Worm (Caenorhabditis elegans) whole organism, early embryonic: Measurements from ENCODE around the gene dpff-1.

Experiments used
- B0310.2 ChIP-seq: sonication (generic microtip); optimal IDR thresholded peaks from 2 replicates; lab custom pipeline; 2016; ENCODE audit warnings: mild to moderate bottlenecking, missing genetic modification characterization, missing compliant biosample characterization
- F13C5.2 ChIP-seq: sonication (generic microtip); optimal IDR thresholded peaks from 2 replicates; lab custom pipeline; 2017; ENCODE audit warnings: mild to moderate bottlenecking, missing genetic modification characterization, inconsistent platforms, missing compliant biosample characterization
- aly-1 ChIP-seq: sonication (generic microtip); optimal IDR thresholded peaks from 2 replicates; lab custom pipeline; 2016; ENCODE audit warnings: missing genetic modification characterization, missing compliant biosample characterization
- ama-1 ChIP-seq: fragments of 150-350 bp; optimal IDR thresholded peaks from 2 replicates; lab custom pipeline; 2014
- ceh-13 ChIP-seq: fragments of 200-800 bp; sonication (Bioruptor generic); optimal IDR thresholded peaks from 2 replicates; lab custom pipeline; 2018; ENCODE audit warnings: mild to moderate bottlenecking, missing genetic modification characterization, missing compliant biosample characterization
- ceh-36 ChIP-seq: sonication (generic microtip); optimal IDR thresholded peaks from 2 replicates; lab custom pipeline; 2016; ENCODE audit warnings: missing genetic modification characterization, inconsistent platforms, missing compliant biosample characterization
- ets-7 ChIP-seq: sonication (generic microtip); optimal IDR thresholded peaks from 2 replicates; lab custom pipeline; 2016; ENCODE audit warnings: missing genotype, missing genetic modification characterization, missing compliant biosample characterization
- flt-1 ChIP-seq: fragments of 200-800 bp; sonication (Bioruptor generic); IDR thresholded peaks from 2 replicates; pipeline ENCODE4 v1.3.6; 2022; ENCODE audit warnings: missing genetic modification characterization, missing compliant biosample characterization
- hmbx-1 ChIP-seq: sonication (generic microtip); optimal IDR thresholded peaks from 2 replicates; lab custom pipeline; 2016; ENCODE audit warnings: mild to moderate bottlenecking, missing genetic modification characterization, missing compliant biosample characterization
- hmg-4 ChIP-seq: fragments of 200-800 bp; sonication (Bioruptor generic); optimal IDR thresholded peaks from 2 replicates; lab custom pipeline; 2018; ENCODE audit warnings: mild to moderate bottlenecking, missing genetic modification characterization, missing compliant biosample characterization
- hnd-1 ChIP-seq: sonication (generic microtip); optimal IDR thresholded peaks from 2 replicates; lab custom pipeline; 2016; ENCODE audit warnings: missing genetic modification characterization, missing compliant biosample characterization
- pes-1 ChIP-seq: fragments of 200-800 bp; sonication (Bioruptor generic); IDR thresholded peaks from 2 replicates; pipeline ENCODE4 v1.3.6; 2022; ENCODE audit warnings: missing genetic modification reagents, missing genetic modification characterization, missing compliant biosample characterization
- scrt-1 ChIP-seq: fragments of 200-800 bp; sonication (Bioruptor generic); IDR thresholded peaks from 2 replicates; pipeline ENCODE4 v1.3.6; 2022; ENCODE audit warnings: missing genetic modification characterization, missing compliant biosample characterization
- sea-1 ChIP-seq: fragments of 200-800 bp; sonication (Bioruptor generic); conservative IDR thresholded peaks from 2 replicates; pipeline ENCODE4 v1.3.6; 2022; ENCODE audit warnings: missing genetic modification characterization, missing compliant biosample characterization
- tbx-11 ChIP-seq: fragments of 200-800 bp; sonication (Bioruptor generic); IDR thresholded peaks from 2 replicates; pipeline ENCODE4 v1.3.6; 2022; ENCODE audit warnings: missing genetic modification characterization, missing compliant biosample characterization
- tbx-37 ChIP-seq: fragments of 200-800 bp; sonication (Bioruptor generic); conservative IDR thresholded peaks from 2 replicates; pipeline ENCODE4 v1.3.6; 2022; ENCODE audit warnings: missing genetic modification reagents, missing genetic modification characterization, missing compliant biosample characterization
- tra-4 ChIP-seq: sonication (generic microtip); optimal IDR thresholded peaks from 2 replicates; lab custom pipeline; 2017; ENCODE audit warnings: missing genetic modification characterization, missing compliant biosample characterization

Gene dpff-1

ce11 chrIII:5884007-5884406 lies 22.1 kb downstream of the dpff-1 start, which contains the start of gene C28H8.5:
TSS of gene C28H8.5 (plus strand) at chrIII:5884307.
- TF ChIP-seq hnd-1 (tag; lab: Kevin White, UChicago) = no peak

ce11 chrIII:5883517-5883916 lies 22.6 kb downstream of the dpff-1 start:
- TF ChIP-seq tbx-37 (GFP tag; lab: Robert Waterston, UW) (no peak), ceh-36 (no peak), F13C5.2 (tag; lab: Kevin White, UChicago) (no peak), ama-1 (no peak)

DNA sequence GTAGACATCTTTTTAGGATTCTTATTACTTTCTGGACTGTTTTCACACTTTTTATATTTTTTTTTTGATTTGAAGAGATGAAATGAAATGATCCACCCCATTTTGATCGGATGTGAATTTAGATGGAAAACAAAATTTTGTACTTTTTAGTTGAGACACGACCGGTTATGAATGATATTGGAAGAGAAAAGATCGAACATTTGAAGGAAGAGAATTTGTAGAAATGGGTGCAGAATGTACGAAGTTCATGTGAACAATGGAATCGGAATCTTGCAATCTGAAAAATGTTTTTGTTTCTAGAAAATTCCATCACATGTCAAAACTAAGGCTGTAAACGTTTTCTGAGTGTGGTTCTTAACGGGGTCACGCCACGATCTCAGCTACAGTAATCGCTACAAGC lies 23.3 kb downstream of the dpff-1 start, which contains the start of gene F01F1.14:
Gene F01F1.14 (minus strand): TSS at position 101 of the 400 bp plus-strand sequence.
- TF ChIP-seq ceh-36 = no peak
- TF ChIP-seq scrt-1 (GFP tag; lab: Robert Waterston, UW) = no peak
- no peak for TF ChIP-seq flt-1 (GFP tag; lab: Robert Waterston, UW)
- TF ChIP-seq tbx-37 (GFP tag; lab: Robert Waterston, UW) = no peak
- no peak for TF ChIP-seq ceh-13 (GFP tag; lab: Kevin White, UChicago)
- TF ChIP-seq hnd-1 (tag; lab: Kevin White, UChicago) = no peak
- no peak for TF ChIP-seq ama-1
- TF ChIP-seq sea-1 (GFP tag; lab: Robert Waterston, UW) = no peak
- TF ChIP-seq tbx-11 (GFP tag; lab: Robert Waterston, UW) = no peak
- no peak for TF ChIP-seq hmbx-1 (tag; lab: Kevin White, UChicago)

DNA sequence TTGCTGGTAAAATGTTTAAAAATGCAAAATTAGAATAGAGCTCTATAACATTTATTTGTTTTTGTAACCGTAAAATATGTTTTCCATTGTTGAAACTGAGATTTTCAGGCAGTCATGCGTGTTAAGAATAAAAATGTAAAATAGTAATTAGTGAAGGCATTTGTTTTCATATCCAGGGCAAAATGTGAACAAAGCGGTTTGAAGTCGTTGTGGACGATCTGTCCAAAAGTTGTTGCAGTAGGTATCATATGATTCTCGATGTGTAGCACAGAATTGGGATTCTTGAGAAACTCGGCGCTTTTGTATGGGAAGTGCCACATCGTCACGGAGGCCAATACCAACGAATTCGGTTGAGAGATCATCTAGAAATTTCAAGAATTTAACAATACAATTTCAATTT lies 23.9 kb downstream of the dpff-1 start:
- TF ChIP-seq B0310.2 (no peak), ama-1 (peak; percentile 14)

- TF ChIP-seq sea-1 (GFP tag; lab: Robert Waterston, UW) = no peak
- TF ChIP-seq flt-1 (GFP tag; lab: Robert Waterston, UW) = no peak
- TF ChIP-seq hmg-4 = no peak
- no peak for TF ChIP-seq ets-7 (tag; lab: Kevin White, UChicago)
- TF ChIP-seq tbx-11 (GFP tag; lab: Robert Waterston, UW) = no peak
- TF ChIP-seq hnd-1 (tag; lab: Kevin White, UChicago) = no peak
- no peak for TF ChIP-seq tbx-37 (GFP tag; lab: Robert Waterston, UW)
- TF ChIP-seq aly-1 (tag; lab: Kevin White, UChicago) = no peak
- TF ChIP-seq ceh-36 = no peak
- no peak for TF ChIP-seq B0310.2
- TF ChIP-seq pes-1 = no peak
- TF ChIP-seq hmbx-1 (tag; lab: Kevin White, UChicago) = no peak
- no peak for TF ChIP-seq scrt-1 (GFP tag; lab: Robert Waterston, UW)
- TF ChIP-seq ama-1 = no peak
- TF ChIP-seq ceh-13 (GFP tag; lab: Kevin White, UChicago) = no peak
- no peak for TF ChIP-seq tra-4 (tag; lab: Kevin White, UChicago)
- no peak for TF ChIP-seq F13C5.2 (tag; lab: Kevin White, UChicago)
Measured at ce11 chrIII:5879291-5879968, 26.7 kb downstream of the dpff-1 start, which contains the start of gene hpo-10. TSS of gene hpo-10 (plus strand) at chrIII:5879489.

DNA sequence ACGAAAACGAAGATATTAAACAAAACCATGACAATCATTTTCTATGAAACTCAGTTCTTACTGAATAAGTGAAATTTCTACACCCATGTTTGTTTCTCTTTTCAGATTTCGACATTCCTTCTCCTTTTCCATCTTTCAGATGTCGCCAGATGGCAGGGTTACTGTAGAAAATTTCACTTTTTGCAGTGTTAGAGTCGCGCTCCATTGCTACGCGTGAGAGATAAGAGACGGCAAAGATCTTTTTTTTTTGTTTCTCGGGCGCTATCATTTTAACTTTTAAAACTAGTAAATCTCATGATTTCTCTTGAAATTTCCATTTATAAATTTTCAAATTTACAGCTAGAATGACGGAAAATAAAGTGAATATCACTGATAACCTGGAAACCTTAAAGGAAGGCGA lies 27.9 kb downstream of the dpff-1 start, which contains the start of the genes mig-21 and F01F1.2:
Gene mig-21 (minus strand): TSS at position 166 of the 400 bp plus-strand sequence.
Gene F01F1.2 (plus strand): TSS at position 340 of the 400 bp plus-strand sequence.
- no peak for TF ChIP-seq hmg-4
- no peak for TF ChIP-seq tra-4 (tag; lab: Kevin White, UChicago)
- TF ChIP-seq sea-1 (GFP tag; lab: Robert Waterston, UW) = no peak
- TF ChIP-seq scrt-1 (GFP tag; lab: Robert Waterston, UW) = no peak
- no peak for TF ChIP-seq pes-1
- no peak for TF ChIP-seq tbx-37 (GFP tag; lab: Robert Waterston, UW)
- TF ChIP-seq F13C5.2 (tag; lab: Kevin White, UChicago) = no peak
- no peak for TF ChIP-seq flt-1 (GFP tag; lab: Robert Waterston, UW)
- no peak for TF ChIP-seq B0310.2
- TF ChIP-seq ama-1 = no peak

ce11 chrIII:5876867-5877641 lies 29.1 kb downstream of the dpff-1 start:
- TF ChIP-seq aly-1 (tag; lab: Kevin White, UChicago) (no peak), tbx-37 (GFP tag; lab: Robert Waterston, UW) (no peak), ceh-36 (no peak), tbx-11 (GFP tag; lab: Robert Waterston, UW) (no peak), tra-4 (tag; lab: Kevin White, UChicago) (no peak), sea-1 (GFP tag; lab: Robert Waterston, UW) (no peak), ceh-13 (GFP tag; lab: Kevin White, UChicago) (no peak), B0310.2 (no peak)

ce11 chrIII:5876140-5876675 lies 29.9 kb downstream of the dpff-1 start, which contains the start of gene aldo-2:
TSS of gene aldo-2 (minus strand) at chrIII:5876625.
- TF ChIP-seq B0310.2 (no peak), sea-1 (GFP tag; lab: Robert Waterston, UW) (no peak), hmbx-1 (tag; lab: Kevin White, UChicago) (no peak), hnd-1 (tag; lab: Kevin White, UChicago) (no peak), F13C5.2 (tag; lab: Kevin White, UChicago) (no peak), ets-7 (tag; lab: Kevin White, UChicago) (no peak)
